Fruit fly (Drosophila melanogaster) whole organism, pupa: ENCODE results near the gene acs.
A peak's percentile ranks its signal among the peaks of the same experiment; 100 is the strongest.

ENCODE experiments used
- CG10348 ChIP-seq: fragments of 200-800 bp; sonication (Bioruptor generic); IDR thresholded peaks from 2 replicates; pipeline ENCODE4 v1.3.6; 2022; ENCODE audit warnings: missing biosample characterization, missing genetic modification characterization
- CG12605 ChIP-seq: fragments of 200-800 bp; sonication (Bioruptor generic); IDR thresholded peaks from 2 replicates; pipeline ENCODE4 v1.3.6; 2022; ENCODE audit warnings: missing biosample characterization, missing genetic modification characterization
- CG13204 ChIP-seq: fragments of 200-800 bp; sonication (Bioruptor generic); optimal IDR thresholded peaks from 2 replicates; lab custom pipeline; 2018; ENCODE audit warnings: missing biosample characterization, mild to moderate bottlenecking, missing genetic modification characterization, moderate library complexity
- CG14655 ChIP-seq: fragments of 200-800 bp; sonication (Bioruptor generic); optimal IDR thresholded peaks from 3 replicates; lab custom pipeline; 2017; ENCODE audit warnings: mild to moderate bottlenecking, missing biosample characterization, missing genetic modification reagents, missing genetic modification characterization
- CG15710 ChIP-seq: fragments of 200-800 bp; sonication (Bioruptor generic); optimal IDR thresholded peaks from 2 replicates; lab custom pipeline; 2018; ENCODE audit warnings: missing biosample characterization, mild to moderate bottlenecking, missing genetic modification characterization, moderate library complexity
- CG17806 ChIP-seq: fragments of 200-800 bp; sonication (Bioruptor generic); optimal IDR thresholded peaks from 2 replicates; lab custom pipeline; 2018; ENCODE audit warnings: missing biosample characterization, mild to moderate bottlenecking, missing genetic modification characterization, moderate library complexity
- CG32121 ChIP-seq: fragments of 200-800 bp; sonication (Bioruptor generic); IDR thresholded peaks from 2 replicates; pipeline ENCODE4 v1.3.6; 2022; ENCODE audit warnings: missing biosample characterization, missing genetic modification characterization
- CG34367 ChIP-seq: fragments of 200-800 bp; sonication (Bioruptor generic); optimal IDR thresholded peaks from 2 replicates; lab custom pipeline; 2018; ENCODE audit warnings: missing biosample characterization, mild to moderate bottlenecking, missing genetic modification characterization
- CG4496 ChIP-seq: fragments of 200-800 bp; sonication (Bioruptor generic); IDR thresholded peaks from 3 replicates; pipeline ENCODE4 v1.3.6; 2022; ENCODE audit warnings: missing biosample characterization, missing genetic modification characterization
- CG8159 ChIP-seq: fragments of 200-800 bp; sonication (Bioruptor generic); optimal IDR thresholded peaks from 3 replicates; lab custom pipeline; 2018; ENCODE audit warnings: missing biosample characterization, mild to moderate bottlenecking, missing genetic modification characterization, moderate library complexity
- CG8301 ChIP-seq: fragments of 200-800 bp; sonication (Bioruptor generic); optimal IDR thresholded peaks from 2 replicates; lab custom pipeline; 2018; ENCODE audit warnings: missing biosample characterization, mild to moderate bottlenecking, missing genetic modification characterization
- CG9948 ChIP-seq: fragments of 200-800 bp; sonication (Bioruptor generic); optimal IDR thresholded peaks from 2 replicates; lab custom pipeline; 2018; ENCODE audit warnings: missing biosample characterization, mild to moderate bottlenecking, missing genetic modification characterization, moderate library complexity
- D1 ChIP-seq: fragments of 200-800 bp; sonication (Bioruptor generic); optimal IDR thresholded peaks from 2 replicates; lab custom pipeline; 2018; ENCODE audit warnings: missing biosample characterization, mild to moderate bottlenecking, missing genetic modification characterization, moderate library complexity
- EcR ChIP-seq: fragments of 200-800 bp; sonication (Bioruptor generic); optimal IDR thresholded peaks from 3 replicates; lab custom pipeline; 2019; ENCODE audit warnings: missing biosample characterization, missing genetic modification characterization, mild to moderate bottlenecking, moderate library complexity, missing genetic modification reagents
- Ets98B ChIP-seq: fragments of 200-800 bp; sonication (Bioruptor generic); IDR thresholded peaks from 2 replicates; pipeline ENCODE4 v1.3.6; 2022; ENCODE audit warnings: missing biosample characterization, missing genetic modification characterization
- Pif1A ChIP-seq: fragments of 200-800 bp; sonication (Bioruptor generic); optimal IDR thresholded peaks from 3 replicates; lab custom pipeline; 2016; ENCODE audit warnings: missing biosample characterization, missing genetic modification characterization
- Pif1B ChIP-seq: fragments of 200-800 bp; sonication (Bioruptor generic); optimal IDR thresholded peaks from 3 replicates; lab custom pipeline; 2016; ENCODE audit warnings: missing biosample characterization, missing genetic modification characterization
- Snoo ChIP-seq: fragments of 200-800 bp; sonication (Bioruptor generic); optimal IDR thresholded peaks from 3 replicates; lab custom pipeline; 2017; ENCODE audit warnings: missing biosample characterization, mild to moderate bottlenecking, missing genetic modification characterization, inconsistent platforms
- fd96Ca ChIP-seq: fragments of 200-800 bp; sonication (Bioruptor generic); IDR thresholded peaks from 3 replicates; pipeline ENCODE4 v1.3.6; 2022; ENCODE audit warnings: missing biosample characterization, missing genetic modification characterization
- gl ChIP-seq: fragments of 200-800 bp; sonication (Bioruptor generic); optimal IDR thresholded peaks from 2 replicates; lab custom pipeline; 2018; ENCODE audit warnings: missing biosample characterization, mild to moderate bottlenecking, missing genetic modification characterization

The acs gene

dm6 chr3L:1968805-1969378 is 2.5 kb upstream of the acs start:
- TF ChIP-seq CG13204 (GFP tag; lab: Kevin White, UChicago) = no peak
- TF ChIP-seq fd96Ca (GFP tag; lab: Robert Waterston, UW) = no peak
- no peak for TF ChIP-seq gl
- TF ChIP-seq CG4496 (GFP tag; lab: Robert Waterston, UW) = no peak
- TF ChIP-seq CG14655 (GFP tag; lab: Kevin White, UChicago) = no peak
- no peak for TF ChIP-seq CG15710
- TF ChIP-seq CG8301 (tag; lab: Kevin White, UChicago) = no peak
- no peak for TF ChIP-seq Pif1B (GFP tag; lab: Kevin White, UChicago)
- TF ChIP-seq CG34367 (tag; lab: Kevin White, UChicago) = no peak
- TF ChIP-seq Snoo (tag; lab: Kevin White, UChicago) = no peak
- no peak for TF ChIP-seq Ets98B (GFP tag; lab: Robert Waterston, UW)
- no peak for TF ChIP-seq CG10348 (GFP tag; lab: Robert Waterston, UW)
- no peak for TF ChIP-seq D1 (tag; lab: Kevin White, UChicago)
- no peak for TF ChIP-seq CG8159
- no peak for TF ChIP-seq EcR (GFP tag; lab: Kevin White, UChicago)
- TF ChIP-seq CG32121 (GFP tag; lab: Robert Waterston, UW) = no peak
- no peak for TF ChIP-seq Pif1A

- TF ChIP-seq CG12605 (GFP tag; lab: Robert Waterston, UW) = no peak
- TF ChIP-seq CG4496 (GFP tag; lab: Robert Waterston, UW) = 0 out of 3 replicates have a peak, but pooled peaks have one; percentile 26
- no peak for TF ChIP-seq Pif1B (GFP tag; lab: Kevin White, UChicago)
- no peak for TF ChIP-seq fd96Ca (GFP tag; lab: Robert Waterston, UW)
- TF ChIP-seq CG15710 = no peak
- TF ChIP-seq Ets98B (GFP tag; lab: Robert Waterston, UW) = peak; percentile 9; the same call in 1 of the 2 replicates
These were observed 1.7 kb upstream of the acs start, which contains the start of gene CG1927 for dm6 chr3L:1969539-1970337. TSS of gene CG1927 (minus strand) at chr3L:1970079.

dm6 chr3L:1976760-1977159 is 5.3 kb downstream of the acs start:
- TF ChIP-seq CG8301 (tag; lab: Kevin White, UChicago) (no peak), CG13204 (GFP tag; lab: Kevin White, UChicago) (no peak), CG9948 (tag; lab: Kevin White, UChicago) (peak; percentile 34), D1 (tag; lab: Kevin White, UChicago) (no peak), CG8159 (peak; percentile 7), CG32121 (GFP tag; lab: Robert Waterston, UW) (no peak), Pif1B (GFP tag; lab: Kevin White, UChicago) (no peak), Pif1A (peak; percentile 33), Snoo (tag; lab: Kevin White, UChicago) (no peak), Ets98B (GFP tag; lab: Robert Waterston, UW) (no peak), CG10348 (GFP tag; lab: Robert Waterston, UW) (no peak), EcR (GFP tag; lab: Kevin White, UChicago) (no peak), CG15710 (no peak), CG17806 (tag; lab: Kevin White, UChicago) (no peak)

- TF ChIP-seq Ets98B (GFP tag; lab: Robert Waterston, UW) = no peak
- peak; percentile 45 for TF ChIP-seq Pif1A
- no peak for TF ChIP-seq EcR (GFP tag; lab: Kevin White, UChicago)
- TF ChIP-seq Snoo (tag; lab: Kevin White, UChicago) = no peak
- peak; percentile 38 for TF ChIP-seq Pif1B (GFP tag; lab: Kevin White, UChicago)
- TF ChIP-seq CG14655 (GFP tag; lab: Kevin White, UChicago) = no peak
- peak; percentile 60; the same call in 2 of the 3 replicates for TF ChIP-seq CG4496 (GFP tag; lab: Robert Waterston, UW)
These were observed 14.0 kb downstream of the acs start for dm6 chr3L:1985406-1985805.

- no peak for TF ChIP-seq CG13204 (GFP tag; lab: Kevin White, UChicago)
- TF ChIP-seq EcR (GFP tag; lab: Kevin White, UChicago) = no peak
These were observed 33.3 kb downstream of the acs start for dm6 chr3L:2004732-2005131.

- TF ChIP-seq CG17806 (tag; lab: Kevin White, UChicago) = no peak
These were observed 34.1 kb downstream of the acs start, which contains the start of gene CG42841 for dm6 chr3L:2005551-2005950. TSS of gene CG42841 (minus strand) at chr3L:2005651.

- TF ChIP-seq D1 (tag; lab: Kevin White, UChicago) (no peak), CG9948 (tag; lab: Kevin White, UChicago) (no peak)
These were observed 50.4 kb downstream of the acs start, which contains the start of gene Grl62a for dm6 chr3L:2021858-2022257. TSS of gene Grl62a (minus strand) at chr3L:2021958.
